Fruit fly (Drosophila melanogaster) whole organism, embryonic: Measurements from ENCODE around the gene Nf1.

Experiments
- Bdp1 ChIP-seq: fragments of 200-800 bp; sonication (Bioruptor generic); optimal IDR thresholded peaks from 3 replicates; lab custom pipeline; 2016; ENCODE audit warnings: missing biosample characterization, missing genetic modification characterization
- Blimp-1 ChIP-seq: fragments of 200-800 bp; sonication (Bioruptor generic); optimal IDR thresholded peaks from 3 replicates; lab custom pipeline; 2018; ENCODE audit warnings: missing biosample characterization, missing genetic modification characterization, mild to moderate bottlenecking, moderate library complexity, missing genetic modification reagents
- CG10431 ChIP-seq: fragments of 200-800 bp; sonication (Bioruptor generic); optimal IDR thresholded peaks from 3 replicates; lab custom pipeline; 2018; ENCODE audit warnings: missing biosample characterization, mild to moderate bottlenecking, missing genetic modification characterization
- CG13894 ChIP-seq: fragments of 200-800 bp; sonication (Bioruptor generic); optimal IDR thresholded peaks from 3 replicates; lab custom pipeline; 2018; ENCODE audit warnings: missing biosample characterization, mild to moderate bottlenecking, missing genetic modification characterization, moderate library complexity
- CG14441 ChIP-seq: fragments of 200-800 bp; sonication (Bioruptor generic); IDR thresholded peaks from 2 replicates; pipeline ENCODE4 v1.3.6; 2022; ENCODE audit warnings: missing biosample characterization, missing genetic modification characterization
- CG17568 ChIP-seq: fragments of 200-800 bp; sonication (Bioruptor generic); optimal IDR thresholded peaks from 2 replicates; lab custom pipeline; 2018; ENCODE audit warnings: missing biosample characterization, mild to moderate bottlenecking, missing genetic modification characterization, moderate library complexity
- CG18476 ChIP-seq: fragments of 200-800 bp; sonication (Bioruptor generic); optimal IDR thresholded peaks from 2 replicates; lab custom pipeline; 2016; ENCODE audit warnings: missing biosample characterization, mild to moderate bottlenecking, missing genetic modification characterization
- CG18764 ChIP-seq: fragments of 200-800 bp; sonication (Bioruptor generic); optimal IDR thresholded peaks from 3 replicates; lab custom pipeline; 2016; ENCODE audit warnings: missing biosample characterization, missing genetic modification characterization
- CG42726 ChIP-seq: fragments of 200-800 bp; sonication (Bioruptor generic); IDR thresholded peaks from 2 replicates; pipeline ENCODE4 v1.3.6; 2022; ENCODE audit warnings: missing biosample characterization, missing genetic modification characterization; ENCODE audit not compliant: partially characterized antibody
- CG4424 ChIP-seq: fragments of 200-800 bp; sonication (Bioruptor generic); optimal IDR thresholded peaks from 3 replicates; lab custom pipeline; 2016; ENCODE audit warnings: missing biosample characterization, missing genetic modification characterization
- CG4820 ChIP-seq: fragments of 200-800 bp; sonication (Bioruptor generic); optimal IDR thresholded peaks from 3 replicates; lab custom pipeline; 2016; ENCODE audit warnings: missing biosample characterization, missing genetic modification characterization
- CG6175 ChIP-seq: fragments of 200-800 bp; sonication (Bioruptor generic); IDR thresholded peaks from 3 replicates; pipeline ENCODE4 v1.3.6; 2022; ENCODE audit warnings: missing biosample characterization, missing genetic modification characterization
- CG7271 ChIP-seq: fragments of 200-800 bp; sonication (Bioruptor generic); optimal IDR thresholded peaks from 2 replicates; lab custom pipeline; 2018; ENCODE audit warnings: missing biosample characterization, mild to moderate bottlenecking, missing genetic modification characterization, moderate library complexity
- CG7357 ChIP-seq: fragments of 200-800 bp; sonication (Bioruptor generic); IDR thresholded peaks from 3 replicates; pipeline ENCODE4 v1.3.6; 2022; ENCODE audit warnings: missing biosample characterization, missing genetic modification characterization
- CG7928 ChIP-seq: fragments of 200-800 bp; sonication (Bioruptor generic); optimal IDR thresholded peaks from 2 replicates; lab custom pipeline; 2017; ENCODE audit warnings: missing biosample characterization, mild to moderate bottlenecking, missing genetic modification characterization
- Ets65A ChIP-seq: fragments of 200-800 bp; sonication (Bioruptor generic); peaks from one replicate; lab custom pipeline; 2016; ENCODE audit warnings: missing biosample characterization, missing genetic modification characterization
- Jarid2 ChIP-seq: fragments of 200-800 bp; sonication (Bioruptor generic); optimal IDR thresholded peaks from 3 replicates; lab custom pipeline; 2017; ENCODE audit warnings: mild to moderate bottlenecking, missing biosample characterization, missing genetic modification reagents, missing genetic modification characterization
- Meics ChIP-seq: fragments of 200-800 bp; sonication (Bioruptor generic); optimal IDR thresholded peaks from 2 replicates; lab custom pipeline; 2017; ENCODE audit warnings: missing biosample characterization, mild to moderate bottlenecking, missing genetic modification characterization
- Nf-YA ChIP-seq: fragments of 200-800 bp; sonication (Bioruptor generic); IDR thresholded peaks from 2 replicates; pipeline ENCODE4 v1.3.6; 2022; ENCODE audit warnings: missing biosample characterization, missing genetic modification characterization
- Optix ChIP-seq: fragments of 200-800 bp; sonication (Bioruptor generic); IDR thresholded peaks from 3 replicates; pipeline ENCODE4 v1.3.6; 2022; ENCODE audit warnings: missing biosample characterization, missing genetic modification characterization
- Pdp1 ChIP-seq, 2 experiments: fragments of 200-800 bp; sonication (Bioruptor generic); optimal IDR thresholded peaks; 3 replicates each; lab custom pipeline; 2016; ENCODE audit warnings: missing biosample characterization in 2 of 2, missing genetic modification characterization in 2 of 2, mild to moderate bottlenecking in 1 of 2, moderate library complexity in 1 of 2
- Sox100B ChIP-seq: fragments of 200-800 bp; sonication (Bioruptor generic); optimal IDR thresholded peaks from 3 replicates; lab custom pipeline; 2018; ENCODE audit warnings: missing biosample characterization, mild to moderate bottlenecking, missing genetic modification characterization
- Spps ChIP-seq: fragments of 200-800 bp; sonication (Bioruptor generic); optimal IDR thresholded peaks from 2 replicates; lab custom pipeline; 2018; ENCODE audit warnings: missing biosample characterization, mild to moderate bottlenecking, missing genetic modification characterization
- Vsx1 ChIP-seq: fragments of 200-800 bp; sonication (Bioruptor generic); optimal IDR thresholded peaks from 2 replicates; lab custom pipeline; 2017; ENCODE audit warnings: missing biosample characterization, mild to moderate bottlenecking, missing genetic modification characterization, missing genetic modification reagents
- abd-A ChIP-seq: fragments of 200-800 bp; sonication (Bioruptor generic); optimal IDR thresholded peaks from 3 replicates; lab custom pipeline; 2019; ENCODE audit warnings: missing biosample characterization, mild to moderate bottlenecking, missing genetic modification characterization, moderate library complexity
- cad ChIP-seq: fragments of >200 bp; optimal IDR thresholded peaks from 2 replicates; lab custom pipeline; 2017; ENCODE audit warnings: missing biosample characterization, missing genetic modification characterization
- ci ChIP-seq: fragments of 200-800 bp; sonication (Bioruptor generic); IDR thresholded peaks from 3 replicates; pipeline ENCODE4 v1.3.6; 2022; ENCODE audit warnings: missing biosample characterization, missing genetic modification characterization
- crol ChIP-seq: fragments of 200-800 bp; sonication (Bioruptor generic); IDR thresholded peaks from 2 replicates; pipeline ENCODE4 v1.3.6; 2022; ENCODE audit warnings: missing biosample characterization, missing genetic modification characterization
- danr ChIP-seq: fragments of 200-800 bp; sonication (Bioruptor generic); IDR thresholded peaks from 2 replicates; pipeline ENCODE4 v1.3.6; 2022; ENCODE audit warnings: missing biosample characterization, missing genetic modification characterization
- emc ChIP-seq: fragments of 200-800 bp; sonication (Bioruptor generic); optimal IDR thresholded peaks from 2 replicates; lab custom pipeline; 2016; ENCODE audit warnings: missing biosample characterization, missing genetic modification characterization
- exex ChIP-seq: fragments of 200-800 bp; sonication (Bioruptor generic); optimal IDR thresholded peaks from 4 replicates; lab custom pipeline; 2018; ENCODE audit warnings: missing biosample characterization, mild to moderate bottlenecking, missing genetic modification characterization, moderate library complexity
- her ChIP-seq: fragments of 200-800 bp; sonication (Bioruptor generic); optimal IDR thresholded peaks from 2 replicates; lab custom pipeline; 2016; ENCODE audit warnings: missing biosample characterization, missing genetic modification characterization
- hkb ChIP-seq, 2 experiments: fragments of 200-800 bp in 1 of 2; fragments of >200 bp in 1 of 2; sonication (Bioruptor generic) in 1 of 2; IDR thresholded peaks in 1 of 2; optimal IDR thresholded peaks in 1 of 2; 2 replicates each; pipeline versions ENCODE4 v1.3.6 to Lab custom; 2017 to 2022; ENCODE audit warnings: missing biosample characterization in 1 of 2, missing genetic modification characterization in 1 of 2
- lilli ChIP-seq: fragments of 200-800 bp; sonication (Bioruptor generic); optimal IDR thresholded peaks from 3 replicates; lab custom pipeline; 2016; ENCODE audit warnings: missing biosample characterization, missing genetic modification characterization
- nom ChIP-seq: fragments of 200-800 bp; sonication (Bioruptor generic); optimal IDR thresholded peaks from 2 replicates; lab custom pipeline; 2017; ENCODE audit warnings: missing biosample characterization, missing genetic modification characterization, mild to moderate bottlenecking, moderate library complexity, missing genetic modification reagents
- onecut ChIP-seq: fragments of 200-800 bp; sonication (Bioruptor generic); IDR thresholded peaks from 2 replicates; pipeline ENCODE4 v1.3.6; 2022; ENCODE audit warnings: missing biosample characterization, missing genetic modification characterization
- pb ChIP-seq: fragments of 200-800 bp; sonication (Bioruptor generic); optimal IDR thresholded peaks from 3 replicates; lab custom pipeline; 2016; ENCODE audit warnings: missing biosample characterization, missing genetic modification characterization
- peb ChIP-seq: fragments of 200-800 bp; sonication (Bioruptor generic); IDR thresholded peaks from 2 replicates; pipeline ENCODE4 v1.3.6; 2022; ENCODE audit warnings: missing biosample characterization, missing genetic modification characterization
- pfk ChIP-seq: fragments of 200-800 bp; sonication (Bioruptor generic); optimal IDR thresholded peaks from 2 replicates; lab custom pipeline; 2018; ENCODE audit warnings: missing biosample characterization, mild to moderate bottlenecking, missing genetic modification characterization, moderate library complexity
- prd ChIP-seq, 3 experiments: fragments of >200 bp in 2 of 3; fragments of 200-800 bp in 1 of 3; sonication (Bioruptor generic) in 1 of 3; optimal IDR thresholded peaks in 2 of 3; IDR thresholded peaks in 1 of 3; 2 replicates in 2 of 3; 3 replicates in 1 of 3; pipeline versions ENCODE4 v1.3.6 to Lab custom; 2017 to 2022; ENCODE audit warnings: missing biosample characterization in 1 of 3, missing genetic modification characterization in 1 of 3
- seq ChIP-seq: fragments of 200-800 bp; sonication (Bioruptor generic); IDR thresholded peaks from 2 replicates; pipeline ENCODE4 v1.3.6; 2022; ENCODE audit warnings: missing biosample characterization, missing genetic modification characterization
- slou ChIP-seq: fragments of 200-800 bp; sonication (Bioruptor generic); optimal IDR thresholded peaks from 3 replicates; lab custom pipeline; 2016; ENCODE audit warnings: missing biosample characterization, missing genetic modification characterization
- slp2 ChIP-seq: fragments of 200-800 bp; sonication (Bioruptor generic); optimal IDR thresholded peaks from 2 replicates; lab custom pipeline; 2016; ENCODE audit warnings: missing biosample characterization, missing genetic modification characterization
- so ChIP-seq: fragments of 200-800 bp; sonication (Bioruptor generic); IDR thresholded peaks from 3 replicates; pipeline ENCODE4 v1.3.6; 2022; ENCODE audit warnings: missing biosample characterization, missing genetic modification characterization
- trh ChIP-seq: fragments of 200-800 bp; sonication (Bioruptor generic); optimal IDR thresholded peaks from 2 replicates; lab custom pipeline; 2016; ENCODE audit warnings: missing biosample characterization, missing genetic modification characterization
- unc-4 ChIP-seq: fragments of 200-800 bp; sonication (Bioruptor generic); IDR thresholded peaks from 2 replicates; pipeline ENCODE4 v1.3.6; 2022; ENCODE audit warnings: missing biosample characterization, missing genetic modification characterization; ENCODE audit not compliant: partially characterized antibody
- wek ChIP-seq: fragments of 200-800 bp; sonication (Bioruptor generic); optimal IDR thresholded peaks from 3 replicates; lab custom pipeline; 2018; ENCODE audit warnings: missing biosample characterization, mild to moderate bottlenecking, missing genetic modification characterization, moderate library complexity
- wor ChIP-seq: fragments of 200-800 bp; sonication (Bioruptor generic); IDR thresholded peaks from 2 replicates; pipeline ENCODE4 v1.3.6; 2022; ENCODE audit warnings: missing biosample characterization, missing genetic modification characterization
- z ChIP-seq: fragments of 200-800 bp; sonication (Bioruptor generic); IDR thresholded peaks from 3 replicates; pipeline ENCODE4 v1.3.6; 2022; ENCODE audit warnings: missing biosample characterization, missing genetic modification characterization
- zen ChIP-seq: fragments of 200-800 bp; sonication (Bioruptor generic); optimal IDR thresholded peaks from 3 replicates; lab custom pipeline; 2018; ENCODE audit warnings: missing biosample characterization, mild to moderate bottlenecking, missing genetic modification characterization, moderate library complexity

Nf1 gene

dm6 chr3R:26014262-26014833 lies 31.5 kb downstream of the Nf1 start, which contains the start of gene Kaz-m1 (continued):
- TF ChIP-seq CG13894 (tag; lab: Kevin White, UChicago) (peak; percentile 21), emc (GFP tag; lab: Kevin White, UChicago) (no peak), Spps (tag; lab: Kevin White, UChicago) (peak; percentile 38), trh (GFP tag; lab: Kevin White, UChicago) (no peak), CG6175 (GFP tag; lab: Robert Waterston, UW) (no peak), CG4820 (peak; percentile 50), pb (GFP tag; lab: Kevin White, UChicago) (no peak), onecut (GFP tag; lab: Robert Waterston, UW) (no peak), cad (GFP tag; lab: Kevin White, UChicago) (no peak), CG42726 (GFP tag; lab: Robert Waterston, UW) (no peak), zen (peak; percentile 26), CG7928 (GFP tag; lab: Kevin White, UChicago) (no peak), CG17568 (GFP tag; lab: Kevin White, UChicago) (no peak), abd-A (tag; lab: Kevin White, UChicago) (no peak), prd (optimal IDR thresholded peaks at IDR 0.05; lab: Kevin White, UChicago) (no peak), prd (GFP tag; IDR thresholded peaks at IDR 0.05; lab: Robert Waterston, UW) (peak; percentile 58; the same call in 2 of the 3 replicates), crol (GFP tag; lab: Robert Waterston, UW) (no peak), Jarid2 (GFP tag; lab: Kevin White, UChicago) (no peak), z (GFP tag; lab: Robert Waterston, UW) (no peak), Meics (GFP tag; lab: Kevin White, UChicago) (peak; percentile 62), so (GFP tag; lab: Robert Waterston, UW) (no peak), Sox100B (GFP tag; lab: Kevin White, UChicago) (peak; percentile 44), lilli (no peak), unc-4 (no peak), hkb (optimal IDR thresholded peaks at IDR 0.05; lab: Kevin White, UChicago) (no peak), hkb (GFP tag; IDR thresholded peaks at IDR 0.05; lab: Robert Waterston, UW) (peak; percentile 60), Bdp1 (GFP tag; lab: Kevin White, UChicago) (no peak), CG7357 (GFP tag; lab: Robert Waterston, UW) (no peak), CG10431 (GFP tag; lab: Kevin White, UChicago) (no peak), slp2 (GFP tag; lab: Kevin White, UChicago) (no peak), nom (GFP tag; lab: Kevin White, UChicago) (no peak), Vsx1 (no peak), Pdp1 (GFP tag; optimal IDR thresholded peaks at IDR 0.05; lab: Kevin White, UChicago) (no peak), Optix (GFP tag; lab: Robert Waterston, UW) (no peak), slou (GFP tag; lab: Kevin White, UChicago) (no peak), exex (tag; lab: Kevin White, UChicago) (peak; percentile 41), CG18764 (GFP tag; lab: Kevin White, UChicago) (no peak), Nf-YA (GFP tag; lab: Robert Waterston, UW) (no peak), CG7271 (tag; lab: Kevin White, UChicago) (no peak), Blimp-1 (peak; percentile 57), her (GFP tag; lab: Kevin White, UChicago) (no peak), wek (GFP tag; lab: Kevin White, UChicago) (no peak), peb (GFP tag; lab: Robert Waterston, UW) (no peak), Ets65A (GFP tag; lab: Kevin White, UChicago) (no peak), wor (GFP tag; lab: Robert Waterston, UW) (no peak), seq (no peak), CG4424 (GFP tag; lab: Kevin White, UChicago) (peak; percentile 42), pfk (GFP tag; lab: Kevin White, UChicago) (no peak), CG14441 (GFP tag; lab: Robert Waterston, UW) (no peak), CG18476 (no peak), ci (GFP tag; lab: Robert Waterston, UW) (no peak), danr (GFP tag; lab: Robert Waterston, UW) (no peak)
